Worm (Caenorhabditis elegans): ENCODE measurements around the gene Y38H6C.9.

The Y38H6C.9 gene

DNA sequence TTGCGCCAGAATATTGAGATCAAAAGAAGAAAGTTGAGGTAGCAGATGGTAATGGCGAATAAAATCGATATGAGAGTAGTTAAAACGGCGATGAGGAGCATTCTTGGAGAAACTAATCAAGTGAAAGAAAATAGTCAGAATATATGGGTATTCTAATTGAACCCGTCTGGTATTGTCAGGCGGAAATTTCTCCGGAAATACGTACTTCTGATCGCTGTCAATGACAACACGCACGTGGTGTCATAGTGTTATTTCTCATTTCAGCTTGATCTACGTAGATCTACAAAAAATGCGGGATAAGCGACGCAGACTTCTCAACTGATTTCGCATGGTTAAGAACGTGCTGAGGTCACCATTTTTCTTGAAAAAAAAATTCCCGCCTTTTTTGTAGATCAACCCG lies 29.7 kb downstream of the Y38H6C.9 start, which contains the start of gene srbc-79:
srbc-79 (minus strand) TSS at position 101 of the 400 bp plus-strand sequence.
- TF ChIP-seq aha-1 (tag) (peak; percentile 16), nhr-111 (GFP tag; optimal IDR thresholded peaks at IDR 0.05) (no peak), ceh-44 (GFP tag; IDR thresholded peaks at IDR 0.05) (no peak), aly-2 (tag; optimal IDR thresholded peaks at IDR 0.05) (no peak), lin-13 (GFP tag; optimal IDR thresholded peaks at IDR 0.05) (no peak), dpl-1 (GFP tag; optimal IDR thresholded peaks at IDR 0.05) (no peak)

ce11 chrV:20489102-20489501 lies 33.0 kb downstream of the Y38H6C.9 start, which contains the start of gene srbc-78:
Gene srbc-78, minus strand, starts transcription at chrV:20489202.
- TF ChIP-seq aly-2 (tag; optimal IDR thresholded peaks at IDR 0.05) (no peak), unc-62 (GFP tag; optimal IDR thresholded peaks at IDR 0.05 in 1 of 2) (peak in 1 of 2 experiments; percentile 77), unc-62 (tag; optimal IDR thresholded peaks at IDR 0.05) (no peak), ZK546.5 (tag; optimal IDR thresholded peaks at IDR 0.05) (no peak)

ce11 chrV:20486549-20486948 lies 35.5 kb downstream of the Y38H6C.9 start:
- TF ChIP-seq ctbp-1 (GFP tag; IDR thresholded peaks at IDR 0.05): no peak
- TF ChIP-seq lsy-2 (tag; optimal IDR thresholded peaks at IDR 0.05): peak in 1 of 2 experiments; percentile 12
- peak; percentile 2 for TF ChIP-seq hlh-30 (tag; optimal IDR thresholded peaks at IDR 0.05; ENCODE audit: insufficient read depth)
- TF ChIP-seq spr-1 (tag; optimal IDR thresholded peaks at IDR 0.05): no peak

DNA sequence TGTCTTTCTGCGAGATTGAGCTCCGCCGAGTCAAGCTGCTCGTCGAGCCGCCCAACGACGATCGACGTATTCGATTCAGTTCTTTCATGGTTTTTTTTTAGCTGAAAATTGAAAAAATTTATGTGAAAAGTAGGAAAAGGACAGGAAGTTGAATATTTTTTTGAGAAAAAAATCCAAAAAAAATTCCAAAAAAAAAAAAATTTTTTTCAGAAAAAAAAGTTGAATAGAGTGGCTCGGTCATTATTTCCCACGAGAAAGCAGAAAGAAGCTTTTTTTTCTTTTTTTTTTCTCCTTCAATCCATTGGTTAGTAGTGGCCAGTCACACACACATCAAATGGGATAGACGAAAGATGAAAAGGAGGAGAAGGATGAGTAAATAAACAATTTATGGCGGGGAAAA lies 36.8 kb downstream of the Y38H6C.9 start, which contains the start of gene dhcr-7:
dhcr-7 (minus strand) TSS at position 101 of the 400 bp plus-strand sequence.
- TF ChIP-seq unc-39 (tag; optimal IDR thresholded peaks at IDR 0.05) (no peak), fkh-10 (GFP tag; optimal IDR thresholded peaks at IDR 0.05) (no peak), ceh-44 (GFP tag; IDR thresholded peaks at IDR 0.05) (no peak), hlh-30 (tag; optimal IDR thresholded peaks at IDR 0.05; ENCODE audit: insufficient read depth) (no peak), dmd-8 (GFP tag; IDR thresholded peaks at IDR 0.05) (no peak)

- no peak for TF ChIP-seq gei-8 (GFP tag; optimal IDR thresholded peaks at IDR 0.05)
- TF ChIP-seq egl-43 (GFP tag; IDR thresholded peaks at IDR 0.05): 0 out of 2 replicates have a peak, but pooled peaks have one; percentile 17
- TF ChIP-seq lin-1 (GFP tag; IDR thresholded peaks at IDR 0.05): no peak
- TF ChIP-seq hif-1 (tag; optimal IDR thresholded peaks at IDR 0.05): no peak
- no peak for TF ChIP-seq jun-1 (tag; optimal IDR thresholded peaks at IDR 0.05)
- TF ChIP-seq saeg-2 (GFP tag; IDR thresholded peaks at IDR 0.05): no peak
- no peak; the same call in 1 of the 2 replicates for TF ChIP-seq Y48G9A.11 (GFP tag; IDR thresholded peaks at IDR 0.05)
- TF ChIP-seq set-16 (GFP tag; IDR thresholded peaks at IDR 0.05): no peak
- TF ChIP-seq F10B5.3 (tag; optimal IDR thresholded peaks at IDR 0.05): no peak
- no peak for TF ChIP-seq lin-29 (GFP tag; IDR thresholded peaks at IDR 0.05)
- 0 out of 2 replicates have a peak, but pooled peaks have one; percentile 21 for TF ChIP-seq lin-38 (GFP tag; IDR thresholded peaks at IDR 0.05)
- no peak for TF ChIP-seq aha-1 (tag)
- no peak for TF ChIP-seq daf-16 (GFP tag; optimal IDR thresholded peaks at IDR 0.05)
- TF ChIP-seq daf-16 (tag; optimal IDR thresholded peaks at IDR 0.05): no peak
- TF ChIP-seq snpc-4 (tag; optimal IDR thresholded peaks at IDR 0.05): no peak
- no peak for TF ChIP-seq ceh-44 (GFP tag; IDR thresholded peaks at IDR 0.05)
- 0 out of 2 replicates have a peak, but pooled peaks have one; percentile 49 for TF ChIP-seq Y105C5A.15 (GFP tag; IDR thresholded peaks at IDR 0.05)
- no peak for TF ChIP-seq zip-2 (tag; optimal IDR thresholded peaks at IDR 0.05)
- no peak for TF ChIP-seq ceh-20 (GFP tag; IDR thresholded peaks at IDR 0.05)
- no peak for TF ChIP-seq dmd-6 (GFP tag; IDR thresholded peaks at IDR 0.05)
- TF ChIP-seq unc-62 (GFP tag; optimal IDR thresholded peaks at IDR 0.05 in 1 of 2): no peak
- no peak for TF ChIP-seq unc-62 (tag; optimal IDR thresholded peaks at IDR 0.05)
- no peak for TF ChIP-seq nhr-102 (tag; optimal IDR thresholded peaks at IDR 0.05)
- no peak for TF ChIP-seq rbr-2 (tag; optimal IDR thresholded peaks at IDR 0.05)
- no peak for TF ChIP-seq fkh-10 (GFP tag; optimal IDR thresholded peaks at IDR 0.05)
- TF ChIP-seq mes-2 (tag; optimal IDR thresholded peaks at IDR 0.05; ENCODE audit: poor library complexity, severe bottlenecking): no peak
- TF ChIP-seq snpc-1.2 (GFP tag; IDR thresholded peaks at IDR 0.05): peak; percentile 67
- TF ChIP-seq tra-1 (GFP tag; IDR thresholded peaks at IDR 0.05): 0 out of 2 replicates have a peak, but pooled peaks have one; percentile 6
- no peak for TF ChIP-seq mdl-1 (tag; optimal IDR thresholded peaks at IDR 0.05)
- no peak for TF ChIP-seq nhr-76 (tag; optimal IDR thresholded peaks at IDR 0.05)
- no peak for TF ChIP-seq ztf-7 (tag; optimal IDR thresholded peaks at IDR 0.05)
- 0 out of 2 replicates have a peak, but pooled peaks have one; percentile 74 for TF ChIP-seq F44E2.7 (GFP tag; IDR thresholded peaks at IDR 0.05)
These were observed 41.3 kb downstream of the Y38H6C.9 start for ce11 chrV:20480790-20481189.

All from whole organism, L4 larva.